Fruit fly (Drosophila melanogaster): ENCODE results near the gene RhoGAP71E.
A peak's percentile ranks its signal among the peaks of the same experiment; 100 is the strongest.

Gene RhoGAP71E

dm6 chr3L:15632653-15633052 is 44.0 kb downstream of the RhoGAP71E start (continued):
- no peak for TF ChIP-seq Hey (tag; optimal IDR thresholded peaks at IDR 0.05)
- no peak for TF ChIP-seq Scr (GFP tag; IDR thresholded peaks at IDR 0.05; ENCODE audit: partially characterized antibody)
- no peak for TF ChIP-seq CG10462 (GFP tag; optimal IDR thresholded peaks at IDR 0.05)
- no peak for TF ChIP-seq p53 (GFP tag; optimal IDR thresholded peaks at IDR 0.05)
- no peak for TF ChIP-seq Atf6 (GFP tag; IDR thresholded peaks at IDR 0.05)
- TF ChIP-seq Nf-YC (tag; optimal IDR thresholded peaks at IDR 0.05): no peak
- no peak for TF ChIP-seq Oaz (GFP tag; IDR thresholded peaks at IDR 0.05)
- TF ChIP-seq btn (GFP tag; optimal IDR thresholded peaks at IDR 0.05): no peak
- TF ChIP-seq CG8924 (tag; optimal IDR thresholded peaks at IDR 0.05): no peak
- no peak for TF ChIP-seq HLHmδ (GFP tag; optimal IDR thresholded peaks at IDR 0.05)
- TF ChIP-seq CG6854 (GFP tag; optimal IDR thresholded peaks at IDR 0.05): peak; percentile 2
- TF ChIP-seq CG33213 (GFP tag; optimal IDR thresholded peaks at IDR 0.05): no peak
- no peak for TF ChIP-seq vfl (GFP tag; optimal IDR thresholded peaks at IDR 0.05)
- peak; percentile 8 for TF ChIP-seq B-H2 (GFP tag; optimal IDR thresholded peaks at IDR 0.05)
- peak; percentile 18 for TF ChIP-seq CrebB (tag; optimal IDR thresholded peaks at IDR 0.05)
- TF ChIP-seq lab (GFP tag; optimal IDR thresholded peaks at IDR 0.05): peak; percentile 30
- TF ChIP-seq Ets65A (GFP tag): no peak
- TF ChIP-seq CG2199 (GFP tag; IDR thresholded peaks at IDR 0.05): no peak
- TF ChIP-seq CG3281 (GFP tag; optimal IDR thresholded peaks at IDR 0.05): no peak
- no peak for TF ChIP-seq CG8281 (tag; optimal IDR thresholded peaks at IDR 0.05)
- TF ChIP-seq CG1233 (GFP tag; optimal IDR thresholded peaks at IDR 0.05): no peak
- no peak for TF ChIP-seq E2f2 (GFP tag; IDR thresholded peaks at IDR 0.05)
- no peak for TF ChIP-seq HmgD (GFP tag; optimal IDR thresholded peaks at IDR 0.05)
- TF ChIP-seq C15 (GFP tag; IDR thresholded peaks at IDR 0.05): no peak
- peak; percentile 6 for TF ChIP-seq CG12659 (GFP tag; optimal IDR thresholded peaks at IDR 0.05)
- no peak for TF ChIP-seq cg (GFP tag; optimal IDR thresholded peaks at IDR 0.05)
- TF ChIP-seq CG10274 (GFP tag; optimal IDR thresholded peaks at IDR 0.05): no peak
- no peak for TF ChIP-seq trem (tag; optimal IDR thresholded peaks at IDR 0.05)
- no peak for TF ChIP-seq CG2202 (tag; optimal IDR thresholded peaks at IDR 0.05)
- TF ChIP-seq pzg (GFP tag; optimal IDR thresholded peaks at IDR 0.05): no peak
- TF ChIP-seq z (GFP tag; IDR thresholded peaks at IDR 0.05): no peak
- no peak for TF ChIP-seq bowl (GFP tag; IDR thresholded peaks at IDR 0.05)
- no peak for TF ChIP-seq CG34422 (GFP tag; IDR thresholded peaks at IDR 0.05)
- TF ChIP-seq CkIIα-i1 (GFP tag; IDR thresholded peaks at IDR 0.05): no peak
- no peak for TF ChIP-seq Ptx1 (GFP tag; IDR thresholded peaks at IDR 0.05)
- no peak for TF ChIP-seq CG14441 (GFP tag; IDR thresholded peaks at IDR 0.05)
- no peak for TF ChIP-seq Optix (GFP tag; IDR thresholded peaks at IDR 0.05)

- TF ChIP-seq Pdp1 (GFP tag; optimal IDR thresholded peaks at IDR 0.05): no peak
- no peak for TF ChIP-seq stwl (tag; optimal IDR thresholded peaks at IDR 0.05)
- no peak for TF ChIP-seq oc (tag; optimal IDR thresholded peaks at IDR 0.05)
- no peak for TF ChIP-seq MBD-R2 (GFP tag; IDR thresholded peaks at IDR 0.05)
- TF ChIP-seq grau (tag; optimal IDR thresholded peaks at IDR 0.05): peak; percentile 34
- TF ChIP-seq bab2 (GFP tag; optimal IDR thresholded peaks at IDR 0.05): no peak
- TF ChIP-seq CG13894 (tag; optimal IDR thresholded peaks at IDR 0.05): peak; percentile 32
- no peak for TF ChIP-seq CG1832 (GFP tag; optimal IDR thresholded peaks at IDR 0.05)
- TF ChIP-seq CG9437 (GFP tag; optimal IDR thresholded peaks at IDR 0.05): no peak
- TF ChIP-seq CG12942 (GFP tag; optimal IDR thresholded peaks at IDR 0.05): no peak
- no peak for TF ChIP-seq Hr39 (optimal IDR thresholded peaks at IDR 0.05)
- no peak for TF ChIP-seq pita (GFP tag; optimal IDR thresholded peaks at IDR 0.05)
- TF ChIP-seq CG11723 (GFP tag; optimal IDR thresholded peaks at IDR 0.05): no peak
- no peak for TF ChIP-seq sd (tag; optimal IDR thresholded peaks at IDR 0.05)
- TF ChIP-seq CG15696 (tag; optimal IDR thresholded peaks at IDR 0.05): no peak
- no peak for TF ChIP-seq CG3726 (GFP tag; IDR thresholded peaks at IDR 0.05)
- no peak for TF ChIP-seq maf-S (GFP tag; optimal IDR thresholded peaks at IDR 0.05)
These were observed 45.9 kb downstream of the RhoGAP71E start for dm6 chr3L:15634368-15635075.

All from whole organism, embryonic.